Fruit fly (Drosophila melanogaster) whole organism, prepupa: ENCODE measurements around the gene Aasdh.

ENCODE experiments used
- Blimp-1 ChIP-seq: fragments of 200-800 bp; sonication (Bioruptor generic); optimal IDR thresholded peaks from 3 replicates; lab custom pipeline; 2017; ENCODE audit warnings: missing biosample characterization, missing genetic modification characterization, mild to moderate bottlenecking, moderate library complexity, missing genetic modification reagents
- CG10631 ChIP-seq: fragments of 200-800 bp; sonication (Bioruptor generic); optimal IDR thresholded peaks from 2 replicates; lab custom pipeline; 2016; ENCODE audit warnings: missing biosample characterization, missing genetic modification characterization
- CG10669 ChIP-seq: fragments of 200-800 bp; sonication (Bioruptor generic); optimal IDR thresholded peaks from 3 replicates; lab custom pipeline; 2018; ENCODE audit warnings: missing biosample characterization, mild to moderate bottlenecking, missing genetic modification characterization, moderate library complexity
- CG11762 ChIP-seq: fragments of 200-800 bp; sonication (Bioruptor generic); optimal IDR thresholded peaks from 3 replicates; lab custom pipeline; 2016; ENCODE audit warnings: missing biosample characterization, missing genetic modification characterization; ENCODE audit not compliant: insufficient read depth
- CG11902 ChIP-seq: fragments of 200-800 bp; sonication (Bioruptor generic); optimal IDR thresholded peaks from 3 replicates; lab custom pipeline; 2016; ENCODE audit warnings: missing biosample characterization, missing genetic modification characterization
- CG15336 ChIP-seq: fragments of 200-800 bp; sonication (Bioruptor generic); IDR thresholded peaks from 2 replicates; pipeline ENCODE4 v1.3.6; 2022; ENCODE audit warnings: missing biosample characterization, missing genetic modification characterization
- CG1621 ChIP-seq: fragments of 200-800 bp; sonication (Bioruptor generic); optimal IDR thresholded peaks from 3 replicates; lab custom pipeline; 2018; ENCODE audit warnings: missing biosample characterization, mild to moderate bottlenecking, missing genetic modification characterization
- CG16779 ChIP-seq: fragments of 200-800 bp; sonication (Bioruptor generic); optimal IDR thresholded peaks from 3 replicates; lab custom pipeline; 2017; ENCODE audit warnings: missing biosample characterization, mild to moderate bottlenecking, missing genetic modification characterization
- CG31627 ChIP-seq: fragments of 200-800 bp; sonication (Bioruptor generic); optimal IDR thresholded peaks from 3 replicates; lab custom pipeline; 2016; ENCODE audit warnings: missing biosample characterization, missing genetic modification characterization
- CG3919 ChIP-seq: fragments of 200-800 bp; sonication (Bioruptor generic); optimal IDR thresholded peaks from 3 replicates; lab custom pipeline; 2016; ENCODE audit warnings: missing biosample characterization, missing genetic modification characterization
- CG4318 ChIP-seq: fragments of 200-800 bp; sonication (Bioruptor generic); optimal IDR thresholded peaks from 3 replicates; lab custom pipeline; 2017; ENCODE audit warnings: missing biosample characterization, mild to moderate bottlenecking, missing genetic modification characterization
- CG6163 ChIP-seq: fragments of 200-800 bp; sonication (Bioruptor generic); IDR thresholded peaks from 3 replicates; pipeline ENCODE4 v1.3.6; 2022; ENCODE audit warnings: missing biosample characterization, missing genetic modification characterization
- CG6792 ChIP-seq: fragments of 200-800 bp; sonication (Bioruptor generic); optimal IDR thresholded peaks from 3 replicates; lab custom pipeline; 2016; ENCODE audit warnings: missing biosample characterization, missing genetic modification characterization
- CG6854 ChIP-seq: fragments of 200-800 bp; sonication (Bioruptor generic); optimal IDR thresholded peaks from 2 replicates; lab custom pipeline; 2017; ENCODE audit warnings: missing biosample characterization, mild to moderate bottlenecking, missing genetic modification characterization
- CG8119 ChIP-seq: fragments of 200-800 bp; sonication (Bioruptor generic); IDR thresholded peaks from 3 replicates; pipeline ENCODE4 v1.3.6; 2022; ENCODE audit warnings: missing biosample characterization, missing genetic modification characterization
- CG8319 ChIP-seq: fragments of 200-800 bp; sonication (Bioruptor generic); optimal IDR thresholded peaks from 3 replicates; lab custom pipeline; 2016; ENCODE audit warnings: missing biosample characterization, missing genetic modification characterization
- CG8632 ChIP-seq: fragments of 200-800 bp; sonication (Bioruptor generic); optimal IDR thresholded peaks from 3 replicates; lab custom pipeline; 2016; ENCODE audit warnings: missing biosample characterization, missing genetic modification characterization
- CG9139 ChIP-seq: fragments of 200-800 bp; sonication (Bioruptor generic); optimal IDR thresholded peaks from 3 replicates; lab custom pipeline; 2017; ENCODE audit warnings: missing biosample characterization, mild to moderate bottlenecking, missing genetic modification characterization
- Eip75B ChIP-seq: fragments of 200-800 bp; sonication (Bioruptor generic); optimal IDR thresholded peaks from 3 replicates; lab custom pipeline; 2016; ENCODE audit warnings: missing biosample characterization, missing genetic modification characterization
- Eip78C ChIP-seq: fragments of 200-800 bp; sonication (Bioruptor generic); peaks from one replicate; lab custom pipeline; 2016; ENCODE audit warnings: missing biosample characterization, missing genetic modification characterization
- Ets96B ChIP-seq: fragments of 200-800 bp; optimal IDR thresholded peaks from 2 replicates; lab custom pipeline; 2019; ENCODE audit warnings: missing biosample characterization, mild to moderate bottlenecking, missing genetic modification characterization, moderate library complexity
- Gug ChIP-seq: fragments of 200-800 bp; sonication (Bioruptor generic); IDR thresholded peaks from 2 replicates; pipeline ENCODE4 v1.3.6; 2022; ENCODE audit warnings: missing biosample characterization, missing genetic modification characterization
- Hr38 ChIP-seq: sonication (Bioruptor generic); optimal IDR thresholded peaks from 2 replicates; lab custom pipeline; 2016; ENCODE audit warnings: missing biosample characterization, missing genetic modification characterization
- Hr39 ChIP-seq: fragments of 200-800 bp; sonication (Bioruptor generic); optimal IDR thresholded peaks from 2 replicates; lab custom pipeline; 2016; ENCODE audit warnings: missing biosample characterization, missing genetic modification characterization
- Hr4 ChIP-seq: fragments of 200-800 bp; sonication (Bioruptor generic); optimal IDR thresholded peaks from 3 replicates; lab custom pipeline; 2016; ENCODE audit warnings: missing biosample characterization, missing genetic modification characterization
- Lpt ChIP-seq: fragments of 200-800 bp; sonication (Bioruptor generic); optimal IDR thresholded peaks from 3 replicates; lab custom pipeline; 2016; ENCODE audit warnings: missing biosample characterization, missing genetic modification characterization
- OdsH ChIP-seq: fragments of 200-800 bp; sonication (Bioruptor generic); optimal IDR thresholded peaks from 3 replicates; lab custom pipeline; 2016; ENCODE audit warnings: missing biosample characterization, missing genetic modification characterization
- Smox ChIP-seq: fragments of 200-800 bp; sonication (Bioruptor generic); optimal IDR thresholded peaks from 3 replicates; lab custom pipeline; 2016; ENCODE audit warnings: missing biosample characterization, missing genetic modification characterization
- Sox14 ChIP-seq: fragments of 200-800 bp; sonication (Bioruptor generic); optimal IDR thresholded peaks from 3 replicates; lab custom pipeline; 2016; ENCODE audit warnings: missing biosample characterization, missing genetic modification characterization
- Sox15 ChIP-seq: fragments of 200-800 bp; sonication (Bioruptor generic); optimal IDR thresholded peaks from 3 replicates; lab custom pipeline; 2016; ENCODE audit warnings: missing biosample characterization, missing genetic modification characterization
- acj6 ChIP-seq: fragments of 200-800 bp; sonication (Bioruptor generic); optimal IDR thresholded peaks from 3 replicates; lab custom pipeline; 2016; ENCODE audit warnings: missing biosample characterization, missing genetic modification characterization
- fd59A ChIP-seq: fragments of 200-800 bp; sonication (Bioruptor generic); optimal IDR thresholded peaks from 2 replicates; lab custom pipeline; 2017; ENCODE audit warnings: missing biosample characterization, mild to moderate bottlenecking, missing genetic modification characterization, missing genetic modification reagents
- fd85E ChIP-seq: fragments of 200-800 bp; sonication (Bioruptor generic); optimal IDR thresholded peaks from 3 replicates; lab custom pipeline; 2016; ENCODE audit warnings: missing biosample characterization, missing genetic modification characterization
- fkh ChIP-seq: fragments of 200-800 bp; sonication (Bioruptor generic); optimal IDR thresholded peaks from 3 replicates; lab custom pipeline; 2017; ENCODE audit warnings: missing biosample characterization, mild to moderate bottlenecking, missing genetic modification characterization, moderate library complexity
- lz ChIP-seq: fragments of 200-800 bp; sonication (Bioruptor generic); optimal IDR thresholded peaks from 3 replicates; lab custom pipeline; 2016; ENCODE audit warnings: missing biosample characterization, missing genetic modification characterization
- net ChIP-seq: fragments of 200-800 bp; sonication (Bioruptor generic); optimal IDR thresholded peaks from 3 replicates; lab custom pipeline; 2016; ENCODE audit warnings: missing biosample characterization, missing genetic modification characterization
- pdm3 ChIP-seq: fragments of 200-800 bp; sonication (Bioruptor generic); optimal IDR thresholded peaks from 3 replicates; lab custom pipeline; 2016; ENCODE audit warnings: missing biosample characterization, missing genetic modification characterization
- spab ChIP-seq: fragments of 200-800 bp; sonication (Bioruptor generic); optimal IDR thresholded peaks from 2 replicates; lab custom pipeline; 2017; ENCODE audit warnings: missing biosample characterization, mild to moderate bottlenecking, missing genetic modification characterization, missing genetic modification reagents
- ss ChIP-seq, 2 experiments: fragments of 200-800 bp; sonication (Bioruptor generic); optimal IDR thresholded peaks; 2 replicates in 1 of 2; 3 replicates in 1 of 2; lab custom pipeline; 2017 to 2018; ENCODE audit warnings: mild to moderate bottlenecking in 2 of 2, missing biosample characterization in 2 of 2, missing genetic modification characterization in 2 of 2, moderate library complexity in 1 of 2
- svp ChIP-seq: fragments of 200-800 bp; sonication (Bioruptor generic); peaks from one replicate; lab custom pipeline; 2016; ENCODE audit warnings: missing biosample characterization, missing genetic modification characterization
- topi ChIP-seq: fragments of 200-800 bp; sonication (Bioruptor generic); optimal IDR thresholded peaks from 3 replicates; lab custom pipeline; 2016; ENCODE audit warnings: missing biosample characterization, missing genetic modification characterization
- vri ChIP-seq: fragments of 200-800 bp; sonication (Bioruptor generic); optimal IDR thresholded peaks from 3 replicates; lab custom pipeline; 2016; ENCODE audit warnings: missing biosample characterization, mild to moderate bottlenecking, missing genetic modification characterization

Gene Aasdh

DNA sequence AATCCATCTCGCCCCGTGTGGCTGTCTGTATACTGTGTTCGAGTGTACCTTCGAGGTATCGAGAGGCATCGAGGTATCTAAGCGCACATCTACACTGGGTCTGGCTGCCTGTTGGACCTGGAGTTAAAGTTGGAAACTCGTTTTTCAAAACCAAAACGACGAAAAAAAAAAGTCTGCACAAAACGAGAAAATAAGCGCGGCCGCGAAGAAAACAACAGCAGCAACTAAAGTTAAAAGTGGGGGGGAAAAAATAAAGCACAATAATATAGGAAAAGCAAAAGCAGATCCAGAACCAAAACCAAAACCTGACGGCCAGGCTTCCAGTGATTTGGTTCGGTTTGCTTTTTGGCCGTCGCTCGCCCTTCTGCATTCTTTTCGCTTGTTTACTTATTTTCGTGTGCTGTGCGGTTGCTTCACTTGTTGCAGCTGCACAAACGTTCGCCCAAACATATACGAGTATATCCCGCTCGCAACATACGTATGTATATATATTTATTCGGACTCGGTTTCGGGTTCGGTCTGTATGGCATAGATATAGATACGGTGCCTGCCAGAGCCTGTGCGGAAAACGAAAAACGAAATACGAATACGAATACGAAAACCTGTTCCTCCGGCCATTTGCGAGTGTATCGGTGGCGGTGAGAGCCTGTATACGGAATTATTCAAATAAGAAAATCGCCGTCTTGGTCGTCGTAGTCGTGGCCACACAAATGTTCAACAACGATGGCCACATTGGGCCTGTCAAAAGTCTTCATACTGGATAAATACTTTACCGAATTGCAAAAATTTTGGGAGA is 29.7 kb upstream of the Aasdh start (continued):
- peak; percentile 91 for TF ChIP-seq CG16779 (tag; lab: Kevin White, UChicago)
- no peak for TF ChIP-seq lz (GFP tag; lab: Kevin White, UChicago)
- peak; percentile 98 for TF ChIP-seq CG9139
- TF ChIP-seq acj6 (GFP tag; lab: Kevin White, UChicago) = no peak
- peak; percentile 74 for TF ChIP-seq Eip75B (GFP tag; lab: Kevin White, UChicago)
- TF ChIP-seq CG4318 (GFP tag; lab: Kevin White, UChicago) = no peak
- peak; percentile 38 for TF ChIP-seq OdsH (GFP tag; lab: Kevin White, UChicago)
- TF ChIP-seq CG8632 (GFP tag; lab: Kevin White, UChicago) = peak; percentile 40
- no peak for TF ChIP-seq Sox15 (GFP tag; lab: Kevin White, UChicago)
- peak; percentile 38 for TF ChIP-seq fd85E
- peak; percentile 52 for TF ChIP-seq topi (GFP tag; lab: Kevin White, UChicago)
- TF ChIP-seq Smox (GFP tag; lab: Kevin White, UChicago) = peak; percentile 9
- no peak for TF ChIP-seq CG11902
- peak; percentile 93 for TF ChIP-seq CG6854
- no peak for TF ChIP-seq CG11762 (GFP tag; lab: Kevin White, UChicago)
- TF ChIP-seq CG10669 (GFP tag; lab: Kevin White, UChicago) = peak; percentile 86
- peak; percentile 25 for TF ChIP-seq fkh (GFP tag; lab: Kevin White, UChicago)
- TF ChIP-seq Blimp-1 (GFP tag; lab: Kevin White, UChicago) = peak; percentile 48
- peak; percentile 39 for TF ChIP-seq svp (GFP tag; lab: Kevin White, UChicago)
- peak; percentile 79 for TF ChIP-seq Ets96B (tag; lab: Kevin White, UChicago)
- peak; percentile 93 for TF ChIP-seq CG6163
- peak; percentile 73 for TF ChIP-seq net
- TF ChIP-seq CG3919 = peak; percentile 71
- peak; percentile 22 for TF ChIP-seq Sox14 (GFP tag; lab: Kevin White, UChicago)
- TF ChIP-seq vri (GFP tag; lab: Kevin White, UChicago) = peak; percentile 69
- TF ChIP-seq Hr4 (GFP tag; lab: Kevin White, UChicago) = peak; percentile 21
- no peak for TF ChIP-seq Gug
- peak; percentile 36 for TF ChIP-seq CG8319 (GFP tag; lab: Kevin White, UChicago)
- peak; percentile 99 for TF ChIP-seq ss (GFP tag; optimal IDR thresholded peaks at IDR 0.05; lab: Kevin White, UChicago)
- peak; percentile 82 for TF ChIP-seq Lpt
- TF ChIP-seq Hr39 (GFP tag; lab: Kevin White, UChicago) = no peak
- TF ChIP-seq CG1621 (tag; lab: Kevin White, UChicago) = peak; percentile 88
- TF ChIP-seq CG10631 (GFP tag; lab: Kevin White, UChicago) = peak; percentile 23

DNA sequence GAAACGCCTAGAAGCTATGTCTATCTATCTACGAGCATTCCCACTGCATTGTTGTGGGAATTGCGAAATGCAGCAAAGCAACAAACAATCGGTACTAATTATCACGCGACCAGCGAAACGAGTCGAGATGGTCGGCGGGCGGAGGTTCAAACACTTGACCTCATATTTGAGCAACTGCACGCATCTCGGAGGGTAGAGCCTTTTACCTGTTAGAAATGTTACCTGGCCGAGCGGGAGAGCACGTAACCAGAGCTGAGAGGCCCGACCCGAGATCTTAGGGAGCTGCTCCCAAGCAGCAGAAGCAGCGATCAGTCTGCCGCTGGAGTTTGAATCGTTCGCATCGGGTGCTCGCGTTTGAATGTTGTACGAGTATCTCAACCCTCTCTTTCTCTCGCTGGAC is 29.0 kb upstream of the Aasdh start:
- no peak for TF ChIP-seq CG6792 (GFP tag; lab: Kevin White, UChicago)
- no peak for TF ChIP-seq pdm3 (GFP tag; lab: Kevin White, UChicago)
- no peak for TF ChIP-seq CG8119 (GFP tag; lab: Robert Waterston, UW)
- TF ChIP-seq Ets96B (tag; lab: Kevin White, UChicago) = no peak
- no peak for TF ChIP-seq CG31627 (GFP tag; lab: Kevin White, UChicago)
- TF ChIP-seq OdsH (GFP tag; lab: Kevin White, UChicago) = no peak
- TF ChIP-seq fkh (GFP tag; lab: Kevin White, UChicago) = no peak
- TF ChIP-seq fd59A (GFP tag; lab: Kevin White, UChicago) = no peak
- no peak for TF ChIP-seq CG9139
- TF ChIP-seq CG15336 (GFP tag; lab: Robert Waterston, UW) = no peak; the same call in 1 of the 2 replicates
- TF ChIP-seq Eip75B (GFP tag; lab: Kevin White, UChicago) = no peak
- no peak for TF ChIP-seq spab (GFP tag; lab: Kevin White, UChicago)
- no peak for TF ChIP-seq Eip78C (GFP tag; lab: Kevin White, UChicago)
- TF ChIP-seq vri (GFP tag; lab: Kevin White, UChicago) = no peak
- TF ChIP-seq Hr38 (GFP tag; lab: Kevin White, UChicago) = no peak
